Worm (Caenorhabditis elegans) whole organism, L2 larva: ENCODE results near the gene ZC395.11.
A peak's percentile ranks its signal among the peaks of the same experiment; 100 is the strongest.

Experiments
- C34F6.9 ChIP-seq: fragments of 150-350 bp; optimal IDR thresholded peaks from 2 replicates; lab custom pipeline; 2014; ENCODE audit warnings: missing biosample characterization, missing genetic modification characterization
- F13H6.1 ChIP-seq: sonication (generic microtip); optimal IDR thresholded peaks from 2 replicates; lab custom pipeline; 2016; ENCODE audit warnings: missing genetic modification characterization, missing compliant biosample characterization
- R02D3.7 ChIP-seq: fragments of 150-350 bp; optimal IDR thresholded peaks from 2 replicates; lab custom pipeline; 2014; ENCODE audit warnings: missing biosample characterization, missing genetic modification characterization
- Y55F3AM.14 ChIP-seq: fragments of 200-800 bp; sonication (Bioruptor generic); optimal IDR thresholded peaks from 2 replicates; lab custom pipeline; 2018; ENCODE audit warnings: mild to moderate bottlenecking, missing genetic modification characterization, missing compliant biosample characterization
- ZK546.5 ChIP-seq: sonication (generic microtip); optimal IDR thresholded peaks from 2 replicates; lab custom pipeline; 2017; ENCODE audit warnings: missing biosample characterization, missing genetic modification characterization
- alr-1 ChIP-seq: fragments of 150-350 bp; optimal IDR thresholded peaks from 2 replicates; lab custom pipeline; 2014; ENCODE audit warnings: missing biosample characterization, missing genetic modification characterization
- aly-2 ChIP-seq: fragments of 150-350 bp; optimal IDR thresholded peaks from 2 replicates; lab custom pipeline; 2014; ENCODE audit warnings: missing biosample characterization, missing genetic modification characterization
- blmp-1 ChIP-seq: sonication (generic microtip); optimal IDR thresholded peaks from 2 replicates; lab custom pipeline; 2017; ENCODE audit warnings: missing genetic modification characterization, mild to moderate bottlenecking, missing compliant biosample characterization, antibody characterized with exemption, moderate library complexity; ENCODE audit not compliant: insufficient read depth
- ceh-82 ChIP-seq: fragments of 150-350 bp; optimal IDR thresholded peaks from 2 replicates; lab custom pipeline; 2014; ENCODE audit warnings: missing biosample characterization, missing genetic modification characterization
- crh-2 ChIP-seq: sonication (generic microtip); optimal IDR thresholded peaks from 2 replicates; lab custom pipeline; 2017; ENCODE audit warnings: missing biosample characterization, missing genetic modification characterization
- egl-27 ChIP-seq: sonication (generic microtip); optimal IDR thresholded peaks from 3 replicates; lab custom pipeline; 2017; ENCODE audit warnings: missing biosample characterization, missing genetic modification reagents, missing genetic modification characterization
- elt-1 ChIP-seq: fragments of 150-350 bp; optimal IDR thresholded peaks from 2 replicates; lab custom pipeline; 2014; ENCODE audit warnings: missing biosample characterization, missing genetic modification characterization
- elt-3 ChIP-seq: sonication (generic microtip); optimal IDR thresholded peaks from 2 replicates; lab custom pipeline; 2017; ENCODE audit warnings: missing biosample characterization, missing genetic modification characterization
- fos-1 ChIP-seq: fragments of 150-350 bp; optimal IDR thresholded peaks from 2 replicates; lab custom pipeline; 2014; ENCODE audit warnings: missing biosample characterization, missing genetic modification characterization
- gmeb-1 ChIP-seq: fragments of 150-350 bp; optimal IDR thresholded peaks from 2 replicates; lab custom pipeline; 2014; ENCODE audit warnings: missing biosample characterization, missing genetic modification characterization
- lin-11 ChIP-seq: fragments of 150-350 bp; sonication (generic microtip); optimal IDR thresholded peaks from 2 replicates; lab custom pipeline; 2014; ENCODE audit warnings: missing biosample characterization, missing genetic modification characterization, inconsistent platforms, mixed read lengths
- lin-13 ChIP-seq: fragments of 150-350 bp; optimal IDR thresholded peaks from 2 replicates; lab custom pipeline; 2014; ENCODE audit warnings: missing biosample characterization, missing genetic modification reagents, missing genetic modification characterization
- mab-5 ChIP-seq: fragments of 150-350 bp; optimal IDR thresholded peaks from 2 replicates; lab custom pipeline; 2014; ENCODE audit warnings: missing biosample characterization, missing genetic modification characterization
- mbf-1 ChIP-seq: sonication (generic microtip); optimal IDR thresholded peaks from 2 replicates; lab custom pipeline; 2017; ENCODE audit warnings: missing biosample characterization, missing genetic modification characterization
- nhr-10 ChIP-seq: sonication (generic microtip); optimal IDR thresholded peaks from 2 replicates; lab custom pipeline; 2017; ENCODE audit warnings: missing biosample characterization, missing genetic modification characterization
- nhr-11 ChIP-seq: fragments of 150-350 bp; optimal IDR thresholded peaks from 2 replicates; lab custom pipeline; 2014; ENCODE audit warnings: missing biosample characterization, missing genetic modification characterization
- nhr-129 ChIP-seq: fragments of 150-350 bp; optimal IDR thresholded peaks from 2 replicates; lab custom pipeline; 2014; ENCODE audit warnings: missing biosample characterization, missing genetic modification characterization
- nhr-21 ChIP-seq: fragments of 150-350 bp; optimal IDR thresholded peaks from 2 replicates; lab custom pipeline; 2014; ENCODE audit warnings: missing biosample characterization, missing genetic modification characterization
- nhr-237 ChIP-seq: fragments of 150-350 bp; optimal IDR thresholded peaks from 2 replicates; lab custom pipeline; 2014; ENCODE audit warnings: missing biosample characterization, missing genetic modification characterization
- peb-1 ChIP-seq: fragments of 150-350 bp; optimal IDR thresholded peaks from 2 replicates; lab custom pipeline; 2014; ENCODE audit warnings: missing biosample characterization, missing genetic modification characterization
- sem-4 ChIP-seq: fragments of 150-350 bp; optimal IDR thresholded peaks from 2 replicates; lab custom pipeline; 2014; ENCODE audit warnings: missing biosample characterization, missing genetic modification reagents, missing genetic modification characterization
- sma-3 ChIP-seq: sonication (generic microtip); optimal IDR thresholded peaks from 2 replicates; lab custom pipeline; 2016; ENCODE audit warnings: missing genetic modification reagents, missing genetic modification characterization, missing compliant biosample characterization
- sma-9 ChIP-seq, 2 experiments: fragments of 150-350 bp in 1 of 2; sonication (generic microtip) in 1 of 2; optimal IDR thresholded peaks; 2 replicates each; lab custom pipeline; 2014 to 2016; ENCODE audit warnings: missing genetic modification characterization in 2 of 2, mild to moderate bottlenecking in 1 of 2, missing biosample characterization in 1 of 2, missing compliant biosample characterization in 1 of 2, missing genetic modification reagents in 1 of 2, moderate library complexity in 1 of 2
- unc-39 ChIP-seq: fragments of 150-350 bp; optimal IDR thresholded peaks from 2 replicates; lab custom pipeline; 2014; ENCODE audit warnings: missing biosample characterization, missing genetic modification characterization
- unc-55 ChIP-seq: fragments of 150-350 bp; sonication (generic microtip); optimal IDR thresholded peaks from 3 replicates; lab custom pipeline; 2014; ENCODE audit warnings: missing biosample characterization, missing genetic modification reagents, missing genetic modification characterization
- unc-62 ChIP-seq: fragments of 150-350 bp; optimal IDR thresholded peaks from 2 replicates; lab custom pipeline; 2014; ENCODE audit warnings: missing biosample characterization, missing genetic modification reagents, missing genetic modification characterization
- ztf-1 ChIP-seq: fragments of 200-800 bp; sonication (Bioruptor generic); conservative IDR thresholded peaks from 2 replicates; pipeline ENCODE4 v1.3.6; 2022; ENCODE audit warnings: missing genetic modification characterization, missing compliant biosample characterization
- ztf-11 ChIP-seq: sonication (generic microtip); optimal IDR thresholded peaks from 2 replicates; lab custom pipeline; 2017; ENCODE audit warnings: missing biosample characterization, missing genetic modification characterization
- ztf-4 ChIP-seq: fragments of 150-350 bp; optimal IDR thresholded peaks from 2 replicates; lab custom pipeline; 2014; ENCODE audit warnings: missing biosample characterization, missing genetic modification characterization

The ZC395.11 gene

DNA sequence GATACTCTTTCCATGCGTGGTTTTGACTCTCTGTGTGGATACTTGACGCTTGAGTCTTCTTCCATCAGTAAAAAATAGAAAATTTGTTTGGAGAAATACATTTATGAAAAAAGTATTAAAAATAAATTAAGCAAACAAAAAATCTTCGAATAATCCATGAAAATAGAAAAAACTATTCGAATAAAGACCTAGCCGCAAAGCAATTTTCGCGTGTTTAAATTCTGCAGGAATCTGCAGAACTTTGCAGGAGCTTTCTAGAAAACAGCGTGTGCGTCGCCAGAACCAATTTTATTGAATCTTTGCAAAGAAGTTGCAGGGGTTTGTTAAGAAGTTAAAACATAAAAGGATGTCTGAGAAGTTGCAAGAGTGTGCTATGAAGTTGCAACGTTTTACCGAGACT, at the start of gene ZC395.11:
ZC395.11 (minus strand) TSS at position 101 of the 400 bp plus-strand sequence.
- no peak for TF ChIP-seq egl-27 (tag; lab: Kevin White, UChicago)
- TF ChIP-seq sma-3 (GFP tag; lab: Kevin White, UChicago), result no peak
- no peak for TF ChIP-seq sma-9 (GFP tag; optimal IDR thresholded peaks at IDR 0.05; lab: Kevin White, UChicago)
- no peak for TF ChIP-seq sma-9 (tag; optimal IDR thresholded peaks at IDR 0.05; lab: Kevin White, UChicago)

DNA sequence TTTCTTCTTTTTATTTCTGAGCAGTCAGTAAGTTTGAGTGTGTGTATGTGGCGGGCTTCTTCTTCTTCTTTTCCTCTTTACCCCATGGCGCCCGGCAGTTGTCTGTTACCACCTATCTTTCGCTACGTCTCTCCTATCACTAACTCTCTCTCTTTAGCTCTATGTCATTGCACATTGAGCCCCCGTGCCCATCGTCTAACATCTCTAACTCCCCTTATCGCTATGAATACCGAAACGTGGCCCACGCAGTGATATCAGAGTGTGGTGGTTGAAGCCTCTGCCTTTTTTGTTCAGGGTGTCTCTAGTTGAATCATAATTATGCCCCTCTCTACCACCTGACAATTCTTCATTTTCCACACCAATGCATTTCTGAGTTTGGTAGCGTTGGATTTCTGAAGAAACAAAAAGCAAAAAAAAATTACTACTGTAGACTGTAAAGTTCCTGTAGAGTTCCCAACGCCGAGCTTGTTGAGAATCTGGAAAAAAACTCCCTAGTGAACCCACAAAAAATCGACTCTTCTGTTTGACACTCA, 48.5 kb upstream of the ZC395.11 start:
- TF ChIP-seq F13H6.1, result peak; percentile 0
- TF ChIP-seq ztf-1 (GFP tag; lab: Robert Waterston, UW), result no peak
- peak; percentile 6 for TF ChIP-seq fos-1 (tag; lab: Kevin White, UChicago)
- TF ChIP-seq nhr-129 (tag; lab: Kevin White, UChicago), result peak; percentile 28
- peak; percentile 19 for TF ChIP-seq sma-9 (GFP tag; optimal IDR thresholded peaks at IDR 0.05; lab: Kevin White, UChicago)
- TF ChIP-seq sma-9 (tag; optimal IDR thresholded peaks at IDR 0.05; lab: Kevin White, UChicago), result no peak
- TF ChIP-seq ztf-4, result no peak
- TF ChIP-seq crh-2, result peak; percentile 32
- TF ChIP-seq gmeb-1 (tag; lab: Kevin White, UChicago), result no peak
- TF ChIP-seq nhr-10 (tag; lab: Kevin White, UChicago), result no peak
- no peak for TF ChIP-seq alr-1 (tag; lab: Kevin White, UChicago)

- TF ChIP-seq nhr-21 (tag; lab: Kevin White, UChicago) (no peak), ZK546.5 (tag; lab: Kevin White, UChicago) (no peak), aly-2 (no peak), elt-3 (no peak), R02D3.7 (tag; lab: Kevin White, UChicago) (no peak), mbf-1 (tag; lab: Kevin White, UChicago) (no peak), peb-1 (tag; lab: Kevin White, UChicago) (no peak)
Observed at ce11 chrIII:5329372-5329771, 43.3 kb upstream of the ZC395.11 start.

ce11 chrIII:5326323-5326722, 40.2 kb upstream of the ZC395.11 start, which contains the start of gene sorf-2:
Gene sorf-2, plus strand, starts transcription at chrIII:5326623.
- TF ChIP-seq C34F6.9 (tag; lab: Kevin White, UChicago) (no peak), ZK546.5 (tag; lab: Kevin White, UChicago) (no peak), nhr-10 (tag; lab: Kevin White, UChicago) (no peak), aly-2 (no peak), ztf-1 (GFP tag; lab: Robert Waterston, UW) (no peak), Y55F3AM.14 (GFP tag; lab: Kevin White, UChicago) (no peak), blmp-1 (tag; lab: Kevin White, UChicago) (no peak), nhr-237 (tag; lab: Kevin White, UChicago) (no peak), elt-1 (tag; lab: Kevin White, UChicago) (no peak), ztf-11 (tag; lab: Kevin White, UChicago) (no peak), fos-1 (tag; lab: Kevin White, UChicago) (no peak), sma-3 (GFP tag; lab: Kevin White, UChicago) (no peak), mab-5 (tag; lab: Kevin White, UChicago) (no peak), nhr-11 (tag; lab: Kevin White, UChicago) (no peak), sma-9 (GFP tag; optimal IDR thresholded peaks at IDR 0.05; lab: Kevin White, UChicago) (no peak), sma-9 (tag; optimal IDR thresholded peaks at IDR 0.05; lab: Kevin White, UChicago) (no peak), lin-11 (tag; lab: Kevin White, UChicago) (no peak), ceh-82 (no peak), ztf-4 (no peak)

DNA sequence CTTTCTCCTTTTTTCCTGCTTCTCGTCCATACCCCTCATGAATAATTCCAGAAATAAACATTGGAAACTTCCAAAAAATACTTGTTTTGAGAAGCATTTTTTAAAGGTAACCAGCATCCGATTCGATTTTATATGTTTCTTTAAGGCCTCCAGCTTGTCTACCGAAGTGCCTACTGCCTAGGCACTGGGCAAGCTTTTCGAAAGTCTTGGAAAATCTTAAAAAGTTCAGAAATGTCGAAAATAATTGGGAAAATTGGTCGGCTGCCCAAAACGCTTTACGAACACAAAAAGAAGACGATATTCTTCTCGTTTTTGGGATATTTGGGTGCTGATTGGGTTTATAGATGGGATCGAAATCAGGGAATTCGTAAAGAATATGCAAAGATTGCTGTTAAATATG, 35.6 kb upstream of the ZC395.11 start, which contains the start of gene F52C9.3:
F52C9.3 (plus strand) TSS at position 225 of the 400 bp plus-strand sequence.
- TF ChIP-seq sem-4 (tag; lab: Kevin White, UChicago) (no peak), crh-2 (no peak), elt-1 (tag; lab: Kevin White, UChicago) (no peak), R02D3.7 (tag; lab: Kevin White, UChicago) (no peak), Y55F3AM.14 (GFP tag; lab: Kevin White, UChicago) (no peak), elt-3 (no peak), nhr-129 (tag; lab: Kevin White, UChicago) (no peak), lin-13 (GFP tag; lab: Kevin White, UChicago) (no peak), unc-39 (tag; lab: Kevin White, UChicago) (no peak), unc-55 (GFP tag; lab: Kevin White, UChicago) (no peak), C34F6.9 (tag; lab: Kevin White, UChicago) (no peak), unc-62 (no peak)
